Worm (Caenorhabditis elegans): ENCODE data around the gene nhr-271.

nhr-271 gene

ce11 chrV:16573168-16573567, 7.2 kb downstream of the nhr-271 start, which contains the start of gene str-149:
str-149 (plus strand) TSS chrV:16573468.
- TF ChIP-seq T26A5.8 (tag; optimal IDR thresholded peaks at IDR 0.05) = no peak
- no peak for TF ChIP-seq bed-2 (GFP tag; IDR thresholded peaks at IDR 0.05)
- no peak for TF ChIP-seq akir-1 (GFP tag; optimal IDR thresholded peaks at IDR 0.05)
- no peak for TF ChIP-seq aptf-3 (GFP tag; IDR thresholded peaks at IDR 0.05)
- TF ChIP-seq mes-4 (tag; optimal IDR thresholded peaks at IDR 0.05) = no peak
- no peak for TF ChIP-seq ztf-18 (tag; optimal IDR thresholded peaks at IDR 0.05)
- TF ChIP-seq nhr-90 (tag; optimal IDR thresholded peaks at IDR 0.05) = no peak
- no peak for TF ChIP-seq cebp-1 (GFP tag; IDR thresholded peaks at IDR 0.05)
- no peak for TF ChIP-seq cebp-1 (tag; optimal IDR thresholded peaks at IDR 0.05)
- no peak for TF ChIP-seq C06A6.2 (GFP tag; conservative IDR thresholded peaks at IDR 0.05)

ce11 chrV:16570697-16571096, 9.6 kb downstream of the nhr-271 start, which contains the start of gene nhr-233:
nhr-233 (minus strand) TSS chrV:16570797.
- TF ChIP-seq nfya-2 (GFP tag; IDR thresholded peaks at IDR 0.05) (no peak), nhr-90 (tag; optimal IDR thresholded peaks at IDR 0.05) (no peak), ama-1 (optimal IDR thresholded peaks at IDR 0.05) (no peak), ama-1 (GFP tag; optimal IDR thresholded peaks at IDR 0.05) (no peak), C17E4.6 (GFP tag; IDR thresholded peaks at IDR 0.05) (no peak), unc-62 (GFP tag; optimal IDR thresholded peaks at IDR 0.05) (no peak), F57C9.4 (tag; optimal IDR thresholded peaks at IDR 0.05) (no peak), sdz-38 (tag; optimal IDR thresholded peaks at IDR 0.05) (no peak), hrde-1 (tag; optimal IDR thresholded peaks at IDR 0.05; ENCODE audit: borderline replicate concordance) (no peak), lin-40 (tag; optimal IDR thresholded peaks at IDR 0.05) (no peak), ZK185.1 (tag; optimal IDR thresholded peaks at IDR 0.05; ENCODE audit: poor library complexity, severe bottlenecking) (no peak), lin-54 (GFP tag; optimal IDR thresholded peaks at IDR 0.05) (no peak), Y79H2A.3 (GFP tag; conservative IDR thresholded peaks at IDR 0.05) (no peak), F23B12.7 (tag; optimal IDR thresholded peaks at IDR 0.05; ENCODE audit: insufficient read depth) (no peak), egl-18 (GFP tag; IDR thresholded peaks at IDR 0.05) (no peak)

- TF ChIP-seq madf-6 (GFP tag; IDR thresholded peaks at IDR 0.05) = no peak
Observed at ce11 chrV:16568056-16568455, 12.3 kb downstream of the nhr-271 start.

- TF ChIP-seq F22D6.2 (tag; optimal IDR thresholded peaks at IDR 0.05) (no peak), hmg-20 (GFP tag; IDR thresholded peaks at IDR 0.05) (no peak), cebp-1 (GFP tag; IDR thresholded peaks at IDR 0.05) (no peak), cebp-1 (tag; optimal IDR thresholded peaks at IDR 0.05) (no peak), C06A6.2 (GFP tag; conservative IDR thresholded peaks at IDR 0.05) (no peak), rcor-1 (GFP tag; IDR thresholded peaks at IDR 0.05) (no peak), sptf-2 (GFP tag; optimal IDR thresholded peaks at IDR 0.05) (no peak), ccch-3 (GFP tag; optimal IDR thresholded peaks at IDR 0.05) (no peak), xnd-1 (tag; optimal IDR thresholded peaks at IDR 0.05) (no peak), K11D2.4 (GFP tag; IDR thresholded peaks at IDR 0.05) (no peak), hsf-1 (GFP tag; IDR thresholded peaks at IDR 0.05) (no peak), ekl-4 (GFP tag; IDR thresholded peaks at IDR 0.05) (no peak), attf-5 (GFP tag; optimal IDR thresholded peaks at IDR 0.05) (no peak), nfyb-1 (GFP tag; IDR thresholded peaks at IDR 0.05) (no peak), F57C9.4 (tag; optimal IDR thresholded peaks at IDR 0.05) (no peak), lag-1 (GFP tag; IDR thresholded peaks at IDR 0.05) (no peak), F10E7.11 (tag; optimal IDR thresholded peaks at IDR 0.05) (no peak), egrh-3 (GFP tag; IDR thresholded peaks at IDR 0.05) (no peak), nfya-2 (GFP tag; IDR thresholded peaks at IDR 0.05) (no peak), rec-8 (tag; optimal IDR thresholded peaks at IDR 0.05) (no peak)
Observed at ce11 chrV:16565639-16566038, 14.7 kb downstream of the nhr-271 start, which contains the start of gene sru-45. sru-45 (plus strand) TSS chrV:16565939.

Measured in whole organism, young adult.